Worm (Caenorhabditis elegans) whole organism, L4 larva: ENCODE measurements around the gene set-26.
"Not testable (repeated sequence)": the region's sequence is repeated elsewhere in the genome, so short reads cannot be mapped to it uniquely, and the experiment has no call there.

Experiments
- F10B5.3 ChIP-seq: sonication (generic microtip); optimal IDR thresholded peaks from 2 replicates; lab custom pipeline; 2016; ENCODE audit warnings: mild to moderate bottlenecking, missing genetic modification characterization, missing compliant biosample characterization
- F37D6.2 ChIP-seq: sonication (generic microtip); optimal IDR thresholded peaks from 2 replicates; lab custom pipeline; 2016; ENCODE audit warnings: mild to moderate bottlenecking, missing genetic modification characterization, missing compliant biosample characterization
- F44E2.7 ChIP-seq: fragments of 200-800 bp; sonication (Bioruptor generic); IDR thresholded peaks from 2 replicates; pipeline ENCODE4 v2.1.2; 2022; ENCODE audit warnings: missing genetic modification characterization, missing compliant biosample characterization
- T20F7.1 ChIP-seq: fragments of 200-800 bp; sonication (Bioruptor generic); optimal IDR thresholded peaks from 2 replicates; lab custom pipeline; 2018; ENCODE audit warnings: mild to moderate bottlenecking, missing genetic modification characterization, missing compliant biosample characterization
- Y5F2A.4 ChIP-seq: fragments of 200-800 bp; sonication (Bioruptor generic); optimal IDR thresholded peaks from 2 replicates; lab custom pipeline; 2018; ENCODE audit warnings: mild to moderate bottlenecking, missing genetic modification characterization, missing compliant biosample characterization
- ZK337.2 ChIP-seq: fragments of 200-800 bp; sonication (Bioruptor generic); IDR thresholded peaks from 2 replicates; pipeline ENCODE4 v1.3.6; 2022; ENCODE audit warnings: missing genetic modification reagents, missing genetic modification characterization, missing compliant biosample characterization
- ceh-28 ChIP-seq: fragments of 150-350 bp; optimal IDR thresholded peaks from 2 replicates; lab custom pipeline; 2014; ENCODE audit warnings: missing biosample characterization, missing genetic modification reagents, missing genetic modification characterization
- ceh-44 ChIP-seq: fragments of 200-800 bp; sonication (Bioruptor generic); IDR thresholded peaks from 2 replicates; pipeline ENCODE4 v1.3.6; 2022; ENCODE audit warnings: missing genetic modification reagents, missing genetic modification characterization, missing compliant biosample characterization
- ceh-62 ChIP-seq: sonication (generic microtip); optimal IDR thresholded peaks from 2 replicates; lab custom pipeline; 2017; ENCODE audit warnings: missing biosample characterization, missing genetic modification characterization
- ces-1 ChIP-seq: fragments of 150-350 bp; sonication (generic microtip); optimal IDR thresholded peaks from 4 replicates; lab custom pipeline; 2014; ENCODE audit warnings: missing biosample characterization, missing genetic modification reagents, missing genetic modification characterization
- daf-19 ChIP-seq: fragments of 200-800 bp; sonication (Bioruptor generic); conservative IDR thresholded peaks from 2 replicates; pipeline ENCODE4 v1.3.6; 2022; ENCODE audit warnings: missing genetic modification characterization, missing compliant biosample characterization
- daf-8 ChIP-seq: fragments of 200-800 bp; sonication (Bioruptor generic); IDR thresholded peaks from 2 replicates; pipeline ENCODE4 v1.3.6; 2022; ENCODE audit warnings: missing genetic modification characterization, missing compliant biosample characterization
- dmd-9 ChIP-seq: fragments of 200-800 bp; sonication (Bioruptor generic); IDR thresholded peaks from 2 replicates; pipeline ENCODE4 v1.3.6; 2022; ENCODE audit warnings: missing genetic modification reagents, missing genetic modification characterization, missing compliant biosample characterization
- dpl-1 ChIP-seq: fragments of 150-350 bp; optimal IDR thresholded peaks from 2 replicates; lab custom pipeline; 2014; ENCODE audit warnings: missing biosample characterization, missing genetic modification reagents, missing genetic modification characterization
- hlh-30 ChIP-seq: sonication (generic microtip); optimal IDR thresholded peaks from 2 replicates; lab custom pipeline; 2017; ENCODE audit warnings: antibody characterized with exemption, mild to moderate bottlenecking, missing genetic modification characterization, missing compliant biosample characterization; ENCODE audit not compliant: insufficient read depth
- jun-1 ChIP-seq: fragments of 150-350 bp; optimal IDR thresholded peaks from 2 replicates; lab custom pipeline; 2014; ENCODE audit warnings: missing biosample characterization, missing genetic modification reagents, missing genetic modification characterization
- lin-29 ChIP-seq: fragments of 200-800 bp; sonication (Bioruptor generic); IDR thresholded peaks from 2 replicates; pipeline ENCODE4 v1.3.6; 2022; ENCODE audit warnings: missing genetic modification reagents, missing genetic modification characterization, missing compliant biosample characterization
- lin-38 ChIP-seq: fragments of 200-800 bp; sonication (Bioruptor generic); IDR thresholded peaks from 2 replicates; pipeline ENCODE4 v1.3.6; 2022; ENCODE audit warnings: missing genetic modification reagents, missing genetic modification characterization, missing compliant biosample characterization
- lin-39 ChIP-seq: fragments of 150-350 bp; optimal IDR thresholded peaks from 2 replicates; lab custom pipeline; 2014; ENCODE audit warnings: missing biosample characterization, missing genetic modification reagents, missing genetic modification characterization
- mdl-1 ChIP-seq, 2 experiments: fragments of 150-350 bp in 1 of 2; sonication (generic microtip) in 1 of 2; optimal IDR thresholded peaks; 2 replicates each; lab custom pipeline; 2014 to 2017; ENCODE audit warnings: missing biosample characterization in 2 of 2, missing genetic modification characterization in 2 of 2
- mep-1 ChIP-seq: fragments of 150-350 bp; sonication (generic microtip); optimal IDR thresholded peaks from 3 replicates; lab custom pipeline; 2014; ENCODE audit warnings: missing biosample characterization, missing genetic modification characterization
- mxl-2 ChIP-seq: fragments of 200-800 bp; sonication (Bioruptor generic); conservative IDR thresholded peaks from 2 replicates; pipeline ENCODE4 v1.3.6; 2022; ENCODE audit warnings: missing genetic modification reagents, missing genetic modification characterization, missing compliant biosample characterization
- mxl-3 ChIP-seq: fragments of 200-800 bp; sonication (Bioruptor generic); optimal IDR thresholded peaks from 2 replicates; lab custom pipeline; 2018; ENCODE audit warnings: mild to moderate bottlenecking, missing genetic modification characterization, missing compliant biosample characterization
- nhr-102 ChIP-seq: sonication (generic microtip); optimal IDR thresholded peaks from 2 replicates; lab custom pipeline; 2016; ENCODE audit warnings: mild to moderate bottlenecking, missing genetic modification characterization, moderate library complexity, missing compliant biosample characterization
- nhr-237 ChIP-seq: sonication (generic microtip); optimal IDR thresholded peaks from 2 replicates; lab custom pipeline; 2017; ENCODE audit warnings: missing biosample characterization, missing genetic modification characterization
- nhr-28 ChIP-seq: fragments of 150-350 bp; optimal IDR thresholded peaks from 2 replicates; lab custom pipeline; 2014; ENCODE audit warnings: missing biosample characterization, missing genetic modification characterization
- nhr-42 ChIP-seq: fragments of 200-800 bp; sonication (Bioruptor generic); IDR thresholded peaks from 2 replicates; pipeline ENCODE4 v1.3.6; 2022; ENCODE audit warnings: missing genetic modification characterization, missing compliant biosample characterization
- nhr-76 ChIP-seq: fragments of 150-350 bp; optimal IDR thresholded peaks from 2 replicates; lab custom pipeline; 2014; ENCODE audit warnings: missing biosample characterization, missing genetic modification characterization
- rbr-2 ChIP-seq: sonication (generic microtip); optimal IDR thresholded peaks from 2 replicates; lab custom pipeline; 2016; ENCODE audit warnings: missing genotype, missing genetic modification characterization, missing compliant biosample characterization
- saeg-2 ChIP-seq: fragments of 200-800 bp; sonication (Bioruptor generic); IDR thresholded peaks from 2 replicates; pipeline ENCODE4 v1.3.6; 2022; ENCODE audit warnings: missing genetic modification reagents, missing genetic modification characterization, missing compliant biosample characterization
- snpc-4 ChIP-seq: fragments of 150-350 bp; optimal IDR thresholded peaks from 2 replicates; lab custom pipeline; 2014; ENCODE audit warnings: missing biosample characterization, missing genetic modification characterization
- spr-1 ChIP-seq: sonication (generic microtip); optimal IDR thresholded peaks from 2 replicates; lab custom pipeline; 2016; ENCODE audit warnings: mild to moderate bottlenecking, missing genetic modification characterization, missing compliant biosample characterization
- spr-3 ChIP-seq: fragments of 200-800 bp; sonication (Bioruptor generic); optimal IDR thresholded peaks from 2 replicates; lab custom pipeline; 2018; ENCODE audit warnings: mild to moderate bottlenecking, missing genetic modification characterization, missing compliant biosample characterization
- tag-97 ChIP-seq: fragments of 200-800 bp; sonication (Bioruptor generic); IDR thresholded peaks from 2 replicates; pipeline ENCODE4 v1.3.6; 2022; ENCODE audit warnings: missing genetic modification characterization, missing compliant biosample characterization
- unc-130 ChIP-seq: sonication (generic microtip); optimal IDR thresholded peaks from 2 replicates; lab custom pipeline; 2016; ENCODE audit warnings: missing genetic modification reagents, missing genetic modification characterization, missing compliant biosample characterization
- unc-39 ChIP-seq: sonication (generic microtip); optimal IDR thresholded peaks from 2 replicates; lab custom pipeline; 2017; ENCODE audit warnings: missing biosample characterization, missing genetic modification characterization
- unc-62 ChIP-seq, 3 experiments: fragments of 150-350 bp in 1 of 3; sonication (generic microtip); optimal IDR thresholded peaks in 2 of 3; peaks in 1 of 3; 1 replicate in 1 of 3; 2 replicates in 2 of 3; lab custom pipeline; 2014 to 2017; ENCODE audit warnings: missing biosample characterization in 3 of 3, missing genetic modification characterization in 3 of 3, missing genetic modification reagents in 3 of 3, missing genotype in 1 of 3
- vab-7 ChIP-seq: fragments of 200-800 bp; sonication (Bioruptor generic); IDR thresholded peaks from 2 replicates; pipeline ENCODE4 v1.3.6; 2022; ENCODE audit warnings: missing genetic modification reagents, missing genetic modification characterization, missing compliant biosample characterization
- zag-1 ChIP-seq: fragments of 150-350 bp; optimal IDR thresholded peaks from 2 replicates; lab custom pipeline; 2014; ENCODE audit warnings: missing biosample characterization, missing genetic modification characterization
- zfp-2 ChIP-seq: sonication (generic microtip); optimal IDR thresholded peaks from 2 replicates; lab custom pipeline; 2016; ENCODE audit warnings: mild to moderate bottlenecking, missing genetic modification characterization, missing compliant biosample characterization
- zfp-3 ChIP-seq: fragments of 200-800 bp; sonication (Bioruptor generic); conservative IDR thresholded peaks from 2 replicates; pipeline ENCODE4 v1.3.6; 2022; ENCODE audit warnings: missing genetic modification reagents, missing genetic modification characterization, missing compliant biosample characterization
- zip-11 ChIP-seq: fragments of 200-800 bp; sonication (Bioruptor generic); IDR thresholded peaks from 2 replicates; pipeline ENCODE4 v1.3.6; 2022; ENCODE audit warnings: missing genetic modification characterization, missing compliant biosample characterization
- zip-2 ChIP-seq: fragments of 150-350 bp; optimal IDR thresholded peaks from 2 replicates; lab custom pipeline; 2014; ENCODE audit warnings: missing biosample characterization, missing genetic modification characterization
- ztf-11 ChIP-seq: fragments of 150-350 bp; optimal IDR thresholded peaks from 2 replicates; lab custom pipeline; 2014; ENCODE audit warnings: missing biosample characterization, missing genetic modification characterization
- ztf-7 ChIP-seq: fragments of 150-350 bp; optimal IDR thresholded peaks from 2 replicates; lab custom pipeline; 2014; ENCODE audit warnings: missing biosample characterization, missing genetic modification characterization

The set-26 gene

DNA sequence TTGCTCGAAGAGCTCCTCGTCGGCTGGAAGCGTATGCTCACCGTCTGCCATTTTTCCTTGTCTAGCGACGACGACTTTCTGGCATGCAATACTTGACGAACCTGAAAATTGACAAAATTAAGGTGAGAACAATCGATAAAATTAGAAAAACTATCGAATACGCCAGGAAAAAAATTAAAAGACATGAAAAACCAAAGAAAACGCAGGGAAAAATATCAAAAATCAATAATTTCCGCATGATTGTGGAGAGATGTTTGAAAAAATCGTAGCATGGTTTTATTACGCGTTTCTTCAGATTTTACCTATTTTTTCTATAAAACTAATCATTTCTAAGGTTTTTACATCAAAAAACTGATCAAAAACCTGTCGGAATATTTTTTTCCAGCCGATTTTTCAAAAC is at the start of gene set-26:
Gene set-26, minus strand, starts transcription at position 101 of the 400 bp plus-strand sequence.
- TF ChIP-seq saeg-2 (GFP tag; lab: Robert Waterston, UW); zip-11 (GFP tag; lab: Robert Waterston, UW); F44E2.7: not testable (repeated sequence)

DNA sequence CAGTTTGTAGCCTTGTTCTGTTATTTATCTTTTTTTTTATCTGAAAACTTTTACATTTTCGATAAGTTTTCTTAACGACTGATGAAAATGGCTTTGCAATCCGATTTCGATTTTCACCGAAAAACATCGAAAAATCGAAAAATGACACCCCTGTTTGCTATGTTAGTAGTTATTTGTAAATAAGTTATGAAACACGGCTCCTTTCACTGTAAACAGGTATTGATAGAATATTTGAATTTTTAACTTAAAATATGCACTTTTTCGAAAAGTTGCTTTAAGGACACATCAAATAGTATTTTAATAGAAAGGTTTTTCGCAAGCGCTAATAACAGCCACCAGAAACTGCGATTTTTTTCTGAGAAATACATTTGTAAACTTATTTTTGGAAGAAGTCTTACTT is 40.7 kb upstream of the set-26 start:
- TF ChIP-seq lin-29 (GFP tag; lab: Robert Waterston, UW), result no peak
- TF ChIP-seq hlh-30 (tag; lab: Kevin White, UChicago), result no peak
- no peak for TF ChIP-seq tag-97 (GFP tag; lab: Robert Waterston, UW)
- TF ChIP-seq lin-38 (GFP tag; lab: Robert Waterston, UW), result no peak
- TF ChIP-seq jun-1 (tag; lab: Kevin White, UChicago), result no peak
- TF ChIP-seq F44E2.7, result no peak
- TF ChIP-seq nhr-102 (tag; lab: Kevin White, UChicago), result no peak
- no peak for TF ChIP-seq spr-1 (tag; lab: Kevin White, UChicago)
- TF ChIP-seq spr-3 (GFP tag; lab: Kevin White, UChicago), result no peak
- TF ChIP-seq rbr-2 (tag; lab: Kevin White, UChicago), result no peak
- no peak for TF ChIP-seq dmd-9 (GFP tag; lab: Robert Waterston, UW)
- no peak for TF ChIP-seq ceh-62 (tag; lab: Kevin White, UChicago)
- no peak for TF ChIP-seq ces-1
- TF ChIP-seq unc-62 (GFP tag; optimal IDR thresholded peaks at IDR 0.05 in 1 of 2; lab: Kevin White, UChicago), result no peak
- TF ChIP-seq unc-62 (tag; optimal IDR thresholded peaks at IDR 0.05; lab: Kevin White, UChicago), result no peak
- no peak for TF ChIP-seq mdl-1 (tag; optimal IDR thresholded peaks at IDR 0.05; lab: Kevin White, UChicago)
- no peak for TF ChIP-seq nhr-237 (tag; lab: Kevin White, UChicago)
- no peak for TF ChIP-seq unc-39
- TF ChIP-seq saeg-2 (GFP tag; lab: Robert Waterston, UW), result no peak

DNA sequence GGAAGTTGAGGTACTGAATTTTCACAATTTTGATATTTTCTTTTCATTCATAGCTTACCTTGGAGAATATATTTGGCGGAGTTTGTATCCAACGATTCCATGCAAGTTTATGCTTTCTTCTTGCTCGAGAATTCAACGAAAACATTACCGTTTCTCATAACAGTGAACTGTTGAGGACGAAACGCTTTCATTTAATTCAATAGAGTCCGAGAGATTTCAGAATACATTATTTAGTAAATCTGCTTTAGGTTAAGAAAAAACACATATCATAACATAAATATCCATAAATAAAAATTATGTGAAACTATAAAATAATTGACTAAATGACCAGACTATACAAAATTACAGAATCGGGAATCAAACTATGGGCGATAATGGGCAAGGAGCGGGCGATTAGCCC is 38.9 kb upstream of the set-26 start, which contains the start of gene Y51H4A.941:
Gene Y51H4A.941, minus strand, starts transcription at position 101 of the 400 bp plus-strand sequence.
- no peak for TF ChIP-seq mxl-3 (GFP tag; lab: Kevin White, UChicago)
- TF ChIP-seq, all 104 proteins: peak for 0

DNA sequence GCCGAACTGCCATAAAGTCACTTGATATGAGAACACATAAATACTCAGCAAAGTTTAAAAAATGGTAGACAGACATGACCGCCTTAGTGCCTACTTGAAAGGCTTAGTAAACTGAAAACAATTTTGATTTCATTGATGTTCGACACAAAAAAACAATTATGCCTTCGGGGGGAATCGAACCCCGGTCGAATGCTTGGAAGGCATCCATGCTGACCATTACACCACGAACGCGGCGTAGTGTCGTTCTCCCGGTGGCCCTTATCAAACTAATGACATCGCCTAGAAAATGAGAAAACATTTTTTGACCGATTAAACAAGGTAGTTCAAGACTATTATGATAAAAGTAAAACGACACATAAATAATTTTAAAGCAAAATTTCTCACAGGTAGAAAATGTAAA is 28.5 kb upstream of the set-26 start:
- TF ChIP-seq ceh-28 (tag; lab: Kevin White, UChicago), result no peak
- no peak for TF ChIP-seq daf-8 (GFP tag; lab: Robert Waterston, UW)
- no peak for TF ChIP-seq ceh-44 (GFP tag; lab: Robert Waterston, UW)
- no peak for TF ChIP-seq lin-39 (tag; lab: Kevin White, UChicago)
- TF ChIP-seq lin-38 (GFP tag; lab: Robert Waterston, UW), result peak; percentile 68
- TF ChIP-seq zfp-2, result no peak
- no peak for TF ChIP-seq snpc-4 (tag; lab: Kevin White, UChicago)
- no peak for TF ChIP-seq ces-1
- TF ChIP-seq ZK337.2 (GFP tag; lab: Robert Waterston, UW), result no peak
- peak; percentile 7 for TF ChIP-seq rbr-2 (tag; lab: Kevin White, UChicago)
- no peak; the same call in 1 of the 2 replicates for TF ChIP-seq vab-7
- no peak for TF ChIP-seq F37D6.2
- TF ChIP-seq jun-1 (tag; lab: Kevin White, UChicago), result no peak
- no peak for TF ChIP-seq ztf-11 (tag; lab: Kevin White, UChicago)
- no peak for TF ChIP-seq Y5F2A.4 (GFP tag; lab: Kevin White, UChicago)
- no peak for TF ChIP-seq mxl-3 (GFP tag; lab: Kevin White, UChicago)
- no peak for TF ChIP-seq T20F7.1
- TF ChIP-seq zag-1 (tag; lab: Kevin White, UChicago), result no peak
- TF ChIP-seq F44E2.7, result no peak
- no peak for TF ChIP-seq daf-19
- no peak for TF ChIP-seq F10B5.3 (tag; lab: Kevin White, UChicago)
- TF ChIP-seq mep-1 (tag; lab: Kevin White, UChicago), result no peak
- no peak for TF ChIP-seq nhr-76 (tag; lab: Kevin White, UChicago)
- TF ChIP-seq lin-29 (GFP tag; lab: Robert Waterston, UW), result no peak
- no peak for TF ChIP-seq dpl-1 (GFP tag; lab: Kevin White, UChicago)
- no peak for TF ChIP-seq nhr-28 (tag; lab: Kevin White, UChicago)
- no peak for TF ChIP-seq mxl-2 (GFP tag; lab: Robert Waterston, UW)
- TF ChIP-seq zip-2 (tag; lab: Kevin White, UChicago), result no peak
- no peak for TF ChIP-seq zfp-3
- TF ChIP-seq nhr-42 (GFP tag; lab: Robert Waterston, UW), result no peak
- TF ChIP-seq unc-130 (GFP tag; lab: Kevin White, UChicago), result no peak
- TF ChIP-seq saeg-2 (GFP tag; lab: Robert Waterston, UW), result no peak
- no peak for TF ChIP-seq ztf-7
- TF ChIP-seq zip-11 (GFP tag; lab: Robert Waterston, UW), result no peak
